Fruit fly (Drosophila melanogaster) whole organism, prepupa: Measurements from ENCODE around the gene mamo.

Experiments used
- CG10631 ChIP-seq: fragments of 200-800 bp; sonication (Bioruptor generic); optimal IDR thresholded peaks from 2 replicates; lab custom pipeline; 2016; ENCODE audit warnings: missing biosample characterization, missing genetic modification characterization
- CG16779 ChIP-seq: fragments of 200-800 bp; sonication (Bioruptor generic); optimal IDR thresholded peaks from 3 replicates; lab custom pipeline; 2017; ENCODE audit warnings: missing biosample characterization, mild to moderate bottlenecking, missing genetic modification characterization
- CG34406 ChIP-seq: fragments of 200-800 bp; sonication (Bioruptor generic); optimal IDR thresholded peaks from 3 replicates; lab custom pipeline; 2016; ENCODE audit warnings: missing biosample characterization, missing genetic modification characterization
- CG6854 ChIP-seq: fragments of 200-800 bp; sonication (Bioruptor generic); optimal IDR thresholded peaks from 2 replicates; lab custom pipeline; 2017; ENCODE audit warnings: missing biosample characterization, mild to moderate bottlenecking, missing genetic modification characterization
- CG8632 ChIP-seq: fragments of 200-800 bp; sonication (Bioruptor generic); optimal IDR thresholded peaks from 3 replicates; lab custom pipeline; 2016; ENCODE audit warnings: missing biosample characterization, missing genetic modification characterization
- CG9139 ChIP-seq: fragments of 200-800 bp; sonication (Bioruptor generic); optimal IDR thresholded peaks from 3 replicates; lab custom pipeline; 2017; ENCODE audit warnings: missing biosample characterization, mild to moderate bottlenecking, missing genetic modification characterization
- Eip75B ChIP-seq: fragments of 200-800 bp; sonication (Bioruptor generic); optimal IDR thresholded peaks from 3 replicates; lab custom pipeline; 2016; ENCODE audit warnings: missing biosample characterization, missing genetic modification characterization
- Ets21C ChIP-seq: fragments of 200-800 bp; sonication (Bioruptor generic); optimal IDR thresholded peaks from 3 replicates; lab custom pipeline; 2016; ENCODE audit warnings: missing biosample characterization, missing genetic modification characterization
- Hr38 ChIP-seq: sonication (Bioruptor generic); optimal IDR thresholded peaks from 2 replicates; lab custom pipeline; 2016; ENCODE audit warnings: missing biosample characterization, missing genetic modification characterization
- Hr4 ChIP-seq: fragments of 200-800 bp; sonication (Bioruptor generic); optimal IDR thresholded peaks from 3 replicates; lab custom pipeline; 2016; ENCODE audit warnings: missing biosample characterization, missing genetic modification characterization
- Lpt ChIP-seq: fragments of 200-800 bp; sonication (Bioruptor generic); optimal IDR thresholded peaks from 3 replicates; lab custom pipeline; 2016; ENCODE audit warnings: missing biosample characterization, missing genetic modification characterization
- Met ChIP-seq: fragments of 200-800 bp; sonication (Bioruptor generic); optimal IDR thresholded peaks from 3 replicates; lab custom pipeline; 2016; ENCODE audit warnings: missing biosample characterization, missing genetic modification characterization
- Sox14 ChIP-seq: fragments of 200-800 bp; sonication (Bioruptor generic); optimal IDR thresholded peaks from 3 replicates; lab custom pipeline; 2016; ENCODE audit warnings: missing biosample characterization, missing genetic modification characterization
- Sox15 ChIP-seq: fragments of 200-800 bp; sonication (Bioruptor generic); optimal IDR thresholded peaks from 3 replicates; lab custom pipeline; 2016; ENCODE audit warnings: missing biosample characterization, missing genetic modification characterization
- dac ChIP-seq: fragments of 200-800 bp; sonication (Bioruptor generic); optimal IDR thresholded peaks from 2 replicates; lab custom pipeline; 2017; ENCODE audit warnings: missing biosample characterization, mild to moderate bottlenecking, missing genetic modification characterization
- eg ChIP-seq: fragments of 200-800 bp; sonication (Bioruptor generic); IDR thresholded peaks from 3 replicates; pipeline ENCODE4 v1.3.6; 2022; ENCODE audit warnings: missing biosample characterization, missing genetic modification characterization
- fd85E ChIP-seq: fragments of 200-800 bp; sonication (Bioruptor generic); optimal IDR thresholded peaks from 3 replicates; lab custom pipeline; 2016; ENCODE audit warnings: missing biosample characterization, missing genetic modification characterization
- ss ChIP-seq, 2 experiments: fragments of 200-800 bp; sonication (Bioruptor generic); optimal IDR thresholded peaks; 2 replicates in 1 of 2; 3 replicates in 1 of 2; lab custom pipeline; 2017 to 2018; ENCODE audit warnings: mild to moderate bottlenecking in 2 of 2, missing biosample characterization in 2 of 2, missing genetic modification characterization in 2 of 2, moderate library complexity in 1 of 2

The mamo gene

DNA sequence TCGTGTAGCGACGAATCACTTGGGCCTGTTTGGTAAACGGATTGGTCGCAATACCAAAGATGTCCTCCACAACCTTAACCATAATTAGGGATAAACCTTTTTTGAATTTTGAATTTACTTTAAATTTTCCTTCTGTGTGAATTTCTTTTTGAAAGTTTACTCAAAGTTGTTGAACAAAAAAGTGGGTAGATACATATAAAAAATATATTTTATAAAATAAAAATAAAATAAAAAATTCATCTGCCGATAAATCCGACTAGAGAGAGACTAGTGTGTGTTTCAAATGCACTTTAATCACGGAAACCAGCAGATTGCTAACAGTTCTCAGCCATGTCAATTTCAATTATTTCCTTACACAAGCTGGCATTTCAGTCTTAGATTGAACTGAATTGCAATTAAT lies 192.8 kb downstream of the mamo start, which contains the start of gene CG10996:
Gene CG10996 (minus strand): TSS at position 101 of the 400 bp plus-strand sequence.
- TF ChIP-seq dac (GFP tag; lab: Kevin White, UChicago) = no peak
- no peak for TF ChIP-seq CG8632 (GFP tag; lab: Kevin White, UChicago)
- TF ChIP-seq CG10631 (GFP tag; lab: Kevin White, UChicago) = no peak
- TF ChIP-seq CG6854 (GFP tag; lab: Kevin White, UChicago) = no peak
- no peak for TF ChIP-seq ss (GFP tag; optimal IDR thresholded peaks at IDR 0.05; lab: Kevin White, UChicago)
- TF ChIP-seq Sox14 (GFP tag; lab: Kevin White, UChicago) = no peak
- no peak for TF ChIP-seq Met
- TF ChIP-seq CG16779 (tag; lab: Kevin White, UChicago) = no peak
- no peak for TF ChIP-seq eg
- TF ChIP-seq Sox15 (GFP tag; lab: Kevin White, UChicago) = no peak
- no peak for TF ChIP-seq CG34406
- no peak for TF ChIP-seq fd85E (GFP tag; lab: Kevin White, UChicago)
- no peak for TF ChIP-seq Ets21C (GFP tag; lab: Kevin White, UChicago)
- TF ChIP-seq Hr4 (GFP tag; lab: Kevin White, UChicago) = no peak
- no peak for TF ChIP-seq Eip75B
- no peak for TF ChIP-seq Hr38 (GFP tag; lab: Kevin White, UChicago)
- TF ChIP-seq CG9139 (GFP tag; lab: Kevin White, UChicago) = no peak
- no peak for TF ChIP-seq Lpt (GFP tag; lab: Kevin White, UChicago)
